Fruit fly (Drosophila melanogaster) whole organism, prepupa: ENCODE results near the gene Tsp86D.

ENCODE experiments used
- Blimp-1 ChIP-seq: fragments of 200-800 bp; sonication (Bioruptor generic); optimal IDR thresholded peaks from 3 replicates; lab custom pipeline; 2017; ENCODE audit warnings: missing biosample characterization, missing genetic modification characterization, mild to moderate bottlenecking, moderate library complexity, missing genetic modification reagents
- CG10631 ChIP-seq: fragments of 200-800 bp; sonication (Bioruptor generic); optimal IDR thresholded peaks from 2 replicates; lab custom pipeline; 2016; ENCODE audit warnings: missing biosample characterization, missing genetic modification characterization
- CG10669 ChIP-seq: fragments of 200-800 bp; sonication (Bioruptor generic); optimal IDR thresholded peaks from 3 replicates; lab custom pipeline; 2018; ENCODE audit warnings: missing biosample characterization, mild to moderate bottlenecking, missing genetic modification characterization, moderate library complexity
- CG11294 ChIP-seq: fragments of 200-800 bp; sonication (Bioruptor generic); IDR thresholded peaks from 2 replicates; pipeline ENCODE4 v1.3.6; 2022; ENCODE audit warnings: missing biosample characterization, missing genetic modification characterization
- CG11762 ChIP-seq: fragments of 200-800 bp; sonication (Bioruptor generic); optimal IDR thresholded peaks from 3 replicates; lab custom pipeline; 2016; ENCODE audit warnings: missing biosample characterization, missing genetic modification characterization; ENCODE audit not compliant: insufficient read depth
- CG11902 ChIP-seq: fragments of 200-800 bp; sonication (Bioruptor generic); optimal IDR thresholded peaks from 3 replicates; lab custom pipeline; 2016; ENCODE audit warnings: missing biosample characterization, missing genetic modification characterization
- CG1621 ChIP-seq: fragments of 200-800 bp; sonication (Bioruptor generic); optimal IDR thresholded peaks from 3 replicates; lab custom pipeline; 2018; ENCODE audit warnings: missing biosample characterization, mild to moderate bottlenecking, missing genetic modification characterization
- CG16779 ChIP-seq: fragments of 200-800 bp; sonication (Bioruptor generic); optimal IDR thresholded peaks from 3 replicates; lab custom pipeline; 2017; ENCODE audit warnings: missing biosample characterization, mild to moderate bottlenecking, missing genetic modification characterization
- CG31627 ChIP-seq: fragments of 200-800 bp; sonication (Bioruptor generic); optimal IDR thresholded peaks from 3 replicates; lab custom pipeline; 2016; ENCODE audit warnings: missing biosample characterization, missing genetic modification characterization
- CG4318 ChIP-seq: fragments of 200-800 bp; sonication (Bioruptor generic); optimal IDR thresholded peaks from 3 replicates; lab custom pipeline; 2017; ENCODE audit warnings: missing biosample characterization, mild to moderate bottlenecking, missing genetic modification characterization
- CG6163 ChIP-seq: fragments of 200-800 bp; sonication (Bioruptor generic); IDR thresholded peaks from 3 replicates; pipeline ENCODE4 v1.3.6; 2022; ENCODE audit warnings: missing biosample characterization, missing genetic modification characterization
- CG6276 ChIP-seq: fragments of 200-800 bp; sonication (Bioruptor generic); optimal IDR thresholded peaks from 2 replicates; lab custom pipeline; 2017; ENCODE audit warnings: missing biosample characterization, mild to moderate bottlenecking, missing genetic modification characterization
- CG6792 ChIP-seq: fragments of 200-800 bp; sonication (Bioruptor generic); optimal IDR thresholded peaks from 3 replicates; lab custom pipeline; 2016; ENCODE audit warnings: missing biosample characterization, missing genetic modification characterization
- CG7368 ChIP-seq: fragments of 200-800 bp; sonication (Bioruptor generic); optimal IDR thresholded peaks from 3 replicates; lab custom pipeline; 2016; ENCODE audit warnings: missing biosample characterization, missing genetic modification characterization
- CG8119 ChIP-seq: fragments of 200-800 bp; sonication (Bioruptor generic); IDR thresholded peaks from 3 replicates; pipeline ENCODE4 v1.3.6; 2022; ENCODE audit warnings: missing biosample characterization, missing genetic modification characterization
- CG8319 ChIP-seq: fragments of 200-800 bp; sonication (Bioruptor generic); optimal IDR thresholded peaks from 3 replicates; lab custom pipeline; 2016; ENCODE audit warnings: missing biosample characterization, missing genetic modification characterization
- CG9139 ChIP-seq: fragments of 200-800 bp; sonication (Bioruptor generic); optimal IDR thresholded peaks from 3 replicates; lab custom pipeline; 2017; ENCODE audit warnings: missing biosample characterization, mild to moderate bottlenecking, missing genetic modification characterization
- Eip75B ChIP-seq: fragments of 200-800 bp; sonication (Bioruptor generic); optimal IDR thresholded peaks from 3 replicates; lab custom pipeline; 2016; ENCODE audit warnings: missing biosample characterization, missing genetic modification characterization
- Eip78C ChIP-seq: fragments of 200-800 bp; sonication (Bioruptor generic); peaks from one replicate; lab custom pipeline; 2016; ENCODE audit warnings: missing biosample characterization, missing genetic modification characterization
- Eip93F ChIP-seq: fragments of 200-800 bp; sonication (Bioruptor generic); optimal IDR thresholded peaks from 2 replicates; lab custom pipeline; 2016; ENCODE audit warnings: missing biosample characterization, mild to moderate bottlenecking, missing genetic modification characterization
- Ets96B ChIP-seq: fragments of 200-800 bp; optimal IDR thresholded peaks from 2 replicates; lab custom pipeline; 2019; ENCODE audit warnings: missing biosample characterization, mild to moderate bottlenecking, missing genetic modification characterization, moderate library complexity
- Hr38 ChIP-seq: sonication (Bioruptor generic); optimal IDR thresholded peaks from 2 replicates; lab custom pipeline; 2016; ENCODE audit warnings: missing biosample characterization, missing genetic modification characterization
- Hr39 ChIP-seq: fragments of 200-800 bp; sonication (Bioruptor generic); optimal IDR thresholded peaks from 2 replicates; lab custom pipeline; 2016; ENCODE audit warnings: missing biosample characterization, missing genetic modification characterization
- Hr4 ChIP-seq: fragments of 200-800 bp; sonication (Bioruptor generic); optimal IDR thresholded peaks from 3 replicates; lab custom pipeline; 2016; ENCODE audit warnings: missing biosample characterization, missing genetic modification characterization
- OdsH ChIP-seq: fragments of 200-800 bp; sonication (Bioruptor generic); optimal IDR thresholded peaks from 3 replicates; lab custom pipeline; 2016; ENCODE audit warnings: missing biosample characterization, missing genetic modification characterization
- Smox ChIP-seq: fragments of 200-800 bp; sonication (Bioruptor generic); optimal IDR thresholded peaks from 3 replicates; lab custom pipeline; 2016; ENCODE audit warnings: missing biosample characterization, missing genetic modification characterization
- Sox102F ChIP-seq: fragments of 200-800 bp; sonication (Bioruptor generic); optimal IDR thresholded peaks from 2 replicates; lab custom pipeline; 2016; ENCODE audit warnings: missing biosample characterization, mild to moderate bottlenecking, missing genetic modification characterization
- Sox14 ChIP-seq: fragments of 200-800 bp; sonication (Bioruptor generic); optimal IDR thresholded peaks from 3 replicates; lab custom pipeline; 2016; ENCODE audit warnings: missing biosample characterization, missing genetic modification characterization
- achi ChIP-seq: fragments of 200-800 bp; sonication (Bioruptor generic); optimal IDR thresholded peaks from 3 replicates; lab custom pipeline; 2016; ENCODE audit warnings: missing biosample characterization, missing genetic modification characterization
- acj6 ChIP-seq: fragments of 200-800 bp; sonication (Bioruptor generic); optimal IDR thresholded peaks from 3 replicates; lab custom pipeline; 2016; ENCODE audit warnings: missing biosample characterization, missing genetic modification characterization
- cyc ChIP-seq: fragments of 200-800 bp; sonication (Bioruptor generic); optimal IDR thresholded peaks from 3 replicates; lab custom pipeline; 2016; ENCODE audit warnings: missing biosample characterization, missing genetic modification characterization
- dsx ChIP-seq: fragments of 200-800 bp; optimal IDR thresholded peaks from 3 replicates; lab custom pipeline; 2019; ENCODE audit warnings: missing biosample characterization, mild to moderate bottlenecking, missing genetic modification characterization, moderate library complexity; ENCODE audit not compliant: poor library complexity, severe bottlenecking
- eg ChIP-seq: fragments of 200-800 bp; sonication (Bioruptor generic); IDR thresholded peaks from 3 replicates; pipeline ENCODE4 v1.3.6; 2022; ENCODE audit warnings: missing biosample characterization, missing genetic modification characterization
- esn ChIP-seq: fragments of 200-800 bp; sonication (Bioruptor generic); optimal IDR thresholded peaks from 2 replicates; lab custom pipeline; 2016; ENCODE audit warnings: missing biosample characterization, mild to moderate bottlenecking, missing genetic modification characterization, moderate library complexity
- fd59A ChIP-seq: fragments of 200-800 bp; sonication (Bioruptor generic); optimal IDR thresholded peaks from 2 replicates; lab custom pipeline; 2017; ENCODE audit warnings: missing biosample characterization, mild to moderate bottlenecking, missing genetic modification characterization, missing genetic modification reagents
- fkh ChIP-seq: fragments of 200-800 bp; sonication (Bioruptor generic); optimal IDR thresholded peaks from 3 replicates; lab custom pipeline; 2017; ENCODE audit warnings: missing biosample characterization, mild to moderate bottlenecking, missing genetic modification characterization, moderate library complexity
- lz ChIP-seq: fragments of 200-800 bp; sonication (Bioruptor generic); optimal IDR thresholded peaks from 3 replicates; lab custom pipeline; 2016; ENCODE audit warnings: missing biosample characterization, missing genetic modification characterization
- net ChIP-seq: fragments of 200-800 bp; sonication (Bioruptor generic); optimal IDR thresholded peaks from 3 replicates; lab custom pipeline; 2016; ENCODE audit warnings: missing biosample characterization, missing genetic modification characterization
- pdm3 ChIP-seq: fragments of 200-800 bp; sonication (Bioruptor generic); optimal IDR thresholded peaks from 3 replicates; lab custom pipeline; 2016; ENCODE audit warnings: missing biosample characterization, missing genetic modification characterization
- salr ChIP-seq, 2 experiments: fragments of 200-800 bp; sonication (Bioruptor generic); optimal IDR thresholded peaks; 3 replicates each; lab custom pipeline; 2016 to 2018; ENCODE audit warnings: missing biosample characterization in 2 of 2, missing genetic modification characterization in 2 of 2, mild to moderate bottlenecking in 1 of 2
- spab ChIP-seq: fragments of 200-800 bp; sonication (Bioruptor generic); optimal IDR thresholded peaks from 2 replicates; lab custom pipeline; 2017; ENCODE audit warnings: missing biosample characterization, mild to moderate bottlenecking, missing genetic modification characterization, missing genetic modification reagents
- ss ChIP-seq, 2 experiments: fragments of 200-800 bp; sonication (Bioruptor generic); optimal IDR thresholded peaks; 2 replicates in 1 of 2; 3 replicates in 1 of 2; lab custom pipeline; 2017 to 2018; ENCODE audit warnings: mild to moderate bottlenecking in 2 of 2, missing biosample characterization in 2 of 2, missing genetic modification characterization in 2 of 2, moderate library complexity in 1 of 2
- topi ChIP-seq: fragments of 200-800 bp; sonication (Bioruptor generic); optimal IDR thresholded peaks from 3 replicates; lab custom pipeline; 2016; ENCODE audit warnings: missing biosample characterization, missing genetic modification characterization
- vri ChIP-seq: fragments of 200-800 bp; sonication (Bioruptor generic); optimal IDR thresholded peaks from 3 replicates; lab custom pipeline; 2016; ENCODE audit warnings: missing biosample characterization, mild to moderate bottlenecking, missing genetic modification characterization

Gene Tsp86D

DNA sequence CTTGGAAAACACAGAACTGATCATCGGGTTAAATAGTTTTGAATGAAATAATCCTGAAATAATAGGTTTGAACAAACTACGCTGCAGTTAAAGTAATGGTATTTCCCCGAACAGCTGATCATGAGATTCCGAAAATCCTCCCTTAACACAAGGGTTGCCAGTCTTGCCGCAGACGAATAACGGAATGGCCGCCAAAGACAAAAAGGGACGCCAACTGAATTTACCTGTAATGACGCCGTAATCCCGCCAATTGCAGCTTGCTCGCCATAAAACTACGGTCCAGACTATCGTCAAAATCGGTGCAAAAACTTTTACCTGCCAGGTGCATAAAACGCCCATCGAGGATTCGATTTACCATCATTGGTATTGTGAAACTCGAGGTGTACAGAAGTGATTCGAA lies 11.9 kb upstream of the Tsp86D start, which contains the start of gene CG4570:
TSS of gene CG4570 (plus strand) at position 190 of the 400 bp plus-strand sequence.
- TF ChIP-seq Hr39 (GFP tag; lab: Kevin White, UChicago) (no peak), pdm3 (GFP tag; lab: Kevin White, UChicago) (no peak), Ets96B (tag; lab: Kevin White, UChicago) (no peak), cyc (no peak), CG8119 (GFP tag; lab: Robert Waterston, UW) (no peak), Hr38 (no peak), CG10669 (GFP tag; lab: Kevin White, UChicago) (no peak)

dm6 chr3R:10859713-10860112 lies 8.8 kb upstream of the Tsp86D start, which contains the start of gene CG14694:
Gene CG14694, minus strand, starts transcription at chr3R:10859813.
- no peak for TF ChIP-seq CG11294 (GFP tag; lab: Robert Waterston, UW)
- TF ChIP-seq CG8319 (GFP tag; lab: Kevin White, UChicago), result no peak

DNA sequence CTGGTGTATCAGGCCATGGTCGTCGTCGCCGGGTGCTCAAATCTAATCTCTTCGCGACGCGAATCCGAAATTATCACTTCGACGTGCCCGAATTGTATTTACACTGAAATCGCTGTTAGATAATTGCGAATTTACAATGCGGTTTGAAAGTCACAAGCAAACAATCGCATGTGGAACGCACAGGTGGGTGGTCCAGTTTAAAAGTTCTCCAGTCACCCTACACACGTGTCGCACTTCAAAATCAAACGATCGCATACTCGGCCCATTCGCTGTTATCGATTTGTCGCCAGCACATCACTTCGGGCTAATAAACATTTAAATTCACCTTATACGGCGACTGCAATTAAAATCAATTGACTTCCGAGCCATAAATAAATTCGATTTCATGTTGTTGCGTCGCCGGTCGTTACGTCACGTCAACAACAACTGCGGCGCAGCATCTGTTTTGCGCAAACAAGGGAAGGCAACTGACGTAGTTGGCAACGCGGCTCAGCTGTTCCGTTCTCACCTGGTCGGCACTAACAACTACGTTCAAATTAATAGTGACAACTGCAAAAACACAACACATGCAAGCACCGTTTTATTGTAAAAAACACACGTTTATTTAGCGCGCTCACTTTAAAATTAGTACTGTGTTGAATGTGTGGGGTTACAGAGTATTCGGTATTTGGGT lies 5.6 kb upstream of the Tsp86D start, which contains the start of gene CG6574:
TSS of gene CG6574 (minus strand) at position 216 of the 673 bp plus-strand sequence.
- TF ChIP-seq CG11902 (GFP tag; lab: Kevin White, UChicago) (no peak), CG7368 (GFP tag; lab: Kevin White, UChicago) (peak; percentile 30), net (peak; percentile 3), topi (GFP tag; lab: Kevin White, UChicago) (peak; percentile 7), CG31627 (GFP tag; lab: Kevin White, UChicago) (peak; percentile 20), salr (GFP tag; optimal IDR thresholded peaks at IDR 0.05; lab: Kevin White, UChicago) (no peak), cyc (no peak), vri (GFP tag; lab: Kevin White, UChicago) (peak; percentile 79), Ets96B (tag; lab: Kevin White, UChicago) (no peak), eg (peak; percentile 61; the same call in 1 of the 3 replicates), Eip78C (GFP tag; lab: Kevin White, UChicago) (peak; percentile 74), Hr39 (GFP tag; lab: Kevin White, UChicago) (no peak), fd59A (GFP tag; lab: Kevin White, UChicago) (no peak), esn (GFP tag; lab: Kevin White, UChicago) (peak; percentile 43), achi (GFP tag; lab: Kevin White, UChicago) (peak; percentile 20), Sox14 (peak; percentile 7), CG4318 (GFP tag; lab: Kevin White, UChicago) (no peak), CG11762 (peak; percentile 20), CG6163 (peak; percentile 32; the same call in 2 of the 3 replicates), lz (GFP tag; lab: Kevin White, UChicago) (peak; percentile 18), CG6276 (no peak), CG8319 (GFP tag; lab: Kevin White, UChicago) (no peak), acj6 (GFP tag; lab: Kevin White, UChicago) (no peak), fkh (GFP tag; lab: Kevin White, UChicago) (peak; percentile 77)

DNA sequence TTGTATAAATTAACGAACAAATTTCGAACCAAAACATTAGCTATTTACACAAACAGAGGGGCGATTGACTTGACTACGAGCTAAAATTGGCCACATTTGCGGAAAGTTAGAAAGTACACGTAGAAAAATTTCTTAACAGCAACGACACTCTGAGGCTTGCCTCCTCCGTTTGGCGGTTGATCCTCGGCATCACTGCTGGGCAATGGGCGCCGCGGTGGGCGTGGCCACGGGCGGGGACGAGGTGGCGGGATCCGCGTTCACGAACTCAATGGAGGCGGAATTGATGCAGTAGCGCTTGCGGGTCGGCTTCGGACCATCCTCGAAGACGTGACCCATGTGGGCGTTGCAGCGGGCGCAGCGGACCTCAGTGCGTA lies 5.1 kb upstream of the Tsp86D start:
- TF ChIP-seq CG10631 (GFP tag; lab: Kevin White, UChicago) (no peak), Hr4 (GFP tag; lab: Kevin White, UChicago) (peak; percentile 27), Eip75B (GFP tag; lab: Kevin White, UChicago) (no peak), salr (GFP tag; optimal IDR thresholded peaks at IDR 0.05; lab: Kevin White, UChicago) (no peak), Eip93F (no peak), dsx (GFP tag; lab: Kevin White, UChicago) (no peak), Sox102F (GFP tag; lab: Kevin White, UChicago) (no peak), CG11762 (no peak), pdm3 (GFP tag; lab: Kevin White, UChicago) (no peak), CG1621 (no peak), Eip78C (GFP tag; lab: Kevin White, UChicago) (peak; percentile 36), CG6792 (GFP tag; lab: Kevin White, UChicago) (no peak), CG16779 (no peak), eg (no peak), Smox (no peak), spab (GFP tag; lab: Kevin White, UChicago) (no peak), CG6276 (no peak), CG10669 (GFP tag; lab: Kevin White, UChicago) (no peak), ss (GFP tag; optimal IDR thresholded peaks at IDR 0.05; lab: Kevin White, UChicago) (no peak), esn (GFP tag; lab: Kevin White, UChicago) (no peak), OdsH (GFP tag; lab: Kevin White, UChicago) (no peak), CG9139 (GFP tag; lab: Kevin White, UChicago) (no peak), vri (GFP tag; lab: Kevin White, UChicago) (no peak), Blimp-1 (no peak)
